Fruit fly (Drosophila melanogaster): ENCODE data around the gene CG42238.

The CG42238 gene

DNA sequence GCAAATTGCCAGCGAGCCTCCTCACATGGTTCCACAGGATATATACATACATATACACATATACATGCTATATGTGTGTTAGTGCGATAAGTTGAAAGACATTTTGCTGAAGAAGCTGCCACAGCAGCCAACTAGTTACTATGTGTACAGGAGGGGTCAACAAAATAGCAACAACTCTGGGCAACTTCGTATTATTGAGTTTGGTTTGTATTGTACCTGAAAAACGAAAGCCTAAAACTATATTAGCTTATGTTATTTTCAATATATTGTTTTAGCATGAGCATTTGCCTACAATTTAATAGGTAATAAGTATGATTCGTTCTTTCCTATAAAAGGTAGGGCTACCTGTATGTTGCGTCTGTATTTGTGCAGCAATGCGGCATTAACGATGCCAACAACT is 47.2 kb downstream of the CG42238 start:
- no peak for TF ChIP-seq ato (GFP tag; IDR thresholded peaks at IDR 0.05; ENCODE audit: partially characterized antibody)
- TF ChIP-seq bsh (GFP tag; optimal IDR thresholded peaks at IDR 0.05) = peak in 1 of 2 experiments; percentile 36
- peak; percentile 31 for TF ChIP-seq sens (GFP tag)
- TF ChIP-seq CG11696 (GFP tag; IDR thresholded peaks at IDR 0.05) = 0 out of 2 replicates have a peak, but pooled peaks have one; percentile 7
- no peak for TF ChIP-seq ATbp (GFP tag; optimal IDR thresholded peaks at IDR 0.05)

DNA sequence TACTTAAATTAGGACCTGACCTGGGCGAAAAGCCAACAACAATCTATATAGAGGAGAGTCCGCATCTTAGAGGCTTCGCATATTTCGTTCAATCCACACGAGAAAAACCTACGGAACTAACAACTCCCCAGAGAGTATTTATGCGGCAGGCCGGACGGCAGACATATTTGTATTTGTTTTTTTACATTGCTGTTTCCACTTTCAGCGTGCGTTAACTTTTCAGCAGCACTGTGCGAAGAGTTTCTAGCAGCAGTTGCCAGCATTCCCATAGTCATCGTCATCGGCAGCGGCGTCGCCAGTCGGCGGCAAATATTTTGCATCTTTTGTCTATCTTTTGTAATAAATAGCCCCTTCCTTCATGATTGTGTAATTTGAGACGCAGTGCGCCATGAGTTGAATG is 53.2 kb downstream of the CG42238 start:
- no peak for TF ChIP-seq zfh2 (GFP tag; optimal IDR thresholded peaks at IDR 0.05)
- peak; percentile 97 for TF ChIP-seq CG8388 (GFP tag; optimal IDR thresholded peaks at IDR 0.05)
- no peak for TF ChIP-seq Max (GFP tag; optimal IDR thresholded peaks at IDR 0.05)
- TF ChIP-seq CG4730 (GFP tag; IDR thresholded peaks at IDR 0.05) = no peak
- TF ChIP-seq CG1832 (GFP tag; optimal IDR thresholded peaks at IDR 0.05) = no peak

DNA sequence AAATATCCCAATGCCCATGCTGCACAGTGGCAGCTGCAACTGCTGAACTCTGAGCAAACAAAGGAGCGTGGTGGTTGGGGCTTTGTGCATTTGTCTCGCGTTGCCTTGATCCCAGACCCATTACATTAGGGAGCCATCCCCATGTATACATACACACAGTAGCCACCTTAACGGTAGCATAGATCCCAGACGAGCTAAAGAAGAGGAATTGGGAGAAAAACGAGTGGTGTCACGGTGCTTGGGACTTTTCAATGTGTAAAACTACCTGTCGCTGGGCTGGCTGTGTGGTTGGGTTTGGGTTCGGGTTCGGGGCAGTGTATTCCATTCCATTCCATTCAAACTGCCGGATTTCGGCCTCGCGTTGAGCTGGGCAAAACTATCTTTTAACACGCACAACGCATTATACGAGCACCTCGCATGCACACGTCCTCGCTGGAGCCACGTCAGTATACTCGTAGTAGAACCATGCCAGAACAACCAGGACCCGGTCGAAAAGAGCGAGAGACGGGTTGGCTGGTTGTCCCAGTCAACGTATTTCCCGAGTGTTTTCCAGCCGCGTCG is 56.0 kb downstream of the CG42238 start:
- peak; percentile 48 for TF ChIP-seq D (optimal IDR thresholded peaks at IDR 0.05)
- TF ChIP-seq D (GFP tag; optimal IDR thresholded peaks at IDR 0.05) = no peak
- TF ChIP-seq CG2199 (GFP tag; IDR thresholded peaks at IDR 0.05) = peak; percentile 85; the same call in 2 of the 3 replicates
- peak; percentile 64 for TF ChIP-seq kni (GFP tag; optimal IDR thresholded peaks at IDR 0.05)
- TF ChIP-seq Mes4 (GFP tag; optimal IDR thresholded peaks at IDR 0.05) = no peak
- TF ChIP-seq HLHmδ (GFP tag; optimal IDR thresholded peaks at IDR 0.05) = no peak
- peak; percentile 67 for TF ChIP-seq kah (GFP tag; optimal IDR thresholded peaks at IDR 0.05)
- TF ChIP-seq zf30C (GFP tag; optimal IDR thresholded peaks at IDR 0.05) = peak; percentile 37
- peak; percentile 12 for TF ChIP-seq Med (GFP tag)
- TF ChIP-seq Ada2b (GFP tag; IDR thresholded peaks at IDR 0.05) = no peak
- peak; percentile 36 for TF ChIP-seq ac (GFP tag; optimal IDR thresholded peaks at IDR 0.05)
- peak; percentile 23 for TF ChIP-seq twi (tag; optimal IDR thresholded peaks at IDR 0.05)
- 0 out of 3 replicates have a peak, but pooled peaks have one; percentile 23 for TF ChIP-seq knrl (GFP tag; IDR thresholded peaks at IDR 0.05; ENCODE audit: partially characterized antibody)

DNA sequence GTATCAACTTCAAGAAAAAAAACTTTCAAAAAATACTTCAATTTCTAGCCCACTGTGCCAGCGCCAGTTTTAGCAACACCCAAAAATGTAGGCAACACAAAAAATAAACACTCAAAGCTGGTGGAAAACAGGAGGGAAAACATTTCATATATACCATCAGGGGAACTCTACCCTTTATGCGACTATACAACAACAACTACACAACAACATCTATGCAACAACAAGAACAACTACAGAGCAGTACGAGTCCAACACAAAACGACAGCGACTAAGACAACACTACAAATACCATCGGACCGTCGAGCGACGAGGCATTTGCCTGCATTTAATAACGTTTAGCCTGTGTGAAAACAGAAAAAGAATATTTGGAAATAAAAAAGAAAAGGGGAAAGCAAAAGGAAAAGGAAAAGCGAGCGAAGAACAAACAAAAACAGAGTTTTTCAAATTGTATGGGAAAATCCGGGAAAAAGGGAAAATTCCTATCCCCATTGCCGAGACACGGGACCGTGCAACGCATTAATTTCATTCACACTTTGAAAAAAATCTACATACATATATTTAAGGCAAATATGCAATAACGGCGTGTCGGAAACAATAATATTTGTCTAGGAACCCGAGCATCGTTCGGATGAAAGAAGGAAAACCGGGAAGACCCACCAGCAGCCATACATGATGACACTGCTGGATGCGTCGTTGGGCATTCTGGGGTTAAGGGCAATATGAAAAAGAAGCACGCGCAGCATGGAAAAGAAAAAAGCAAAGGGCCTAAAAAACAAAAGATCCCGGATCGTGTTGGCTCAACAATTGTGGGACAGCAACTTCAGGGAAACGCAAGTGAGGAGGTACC is 57.1 kb downstream of the CG42238 start:
- TF ChIP-seq CG10431 (GFP tag; optimal IDR thresholded peaks at IDR 0.05) (peak; percentile 67), crp (GFP tag; optimal IDR thresholded peaks at IDR 0.05) (no peak), CG10274 (GFP tag; optimal IDR thresholded peaks at IDR 0.05) (no peak), CG7745 (tag; optimal IDR thresholded peaks at IDR 0.05) (no peak), CG8924 (tag; optimal IDR thresholded peaks at IDR 0.05) (no peak), cg (GFP tag; optimal IDR thresholded peaks at IDR 0.05) (peak; percentile 40), oc (tag; optimal IDR thresholded peaks at IDR 0.05) (no peak), CG15696 (tag; optimal IDR thresholded peaks at IDR 0.05) (peak; percentile 11), ara (GFP tag; IDR thresholded peaks at IDR 0.05) (no peak), CG5245 (GFP tag; optimal IDR thresholded peaks at IDR 0.05) (no peak), Hr3 (GFP tag; optimal IDR thresholded peaks at IDR 0.05) (no peak), toy (GFP tag; IDR thresholded peaks at IDR 0.05) (no peak), CG10267 (tag; optimal IDR thresholded peaks at IDR 0.05) (no peak), pros (GFP tag; optimal IDR thresholded peaks at IDR 0.05) (peak; percentile 1), CG12769 (tag; optimal IDR thresholded peaks at IDR 0.05) (no peak), YL-1 (GFP tag; optimal IDR thresholded peaks at IDR 0.05) (no peak), CG4328 (GFP tag; optimal IDR thresholded peaks at IDR 0.05) (no peak), CG4360 (GFP tag; IDR thresholded peaks at IDR 0.05) (peak; percentile 99), CG13287 (GFP tag; IDR thresholded peaks at IDR 0.05; ENCODE audit: partially characterized antibody) (no peak), sd (tag; optimal IDR thresholded peaks at IDR 0.05) (peak; percentile 25), CG3281 (GFP tag; optimal IDR thresholded peaks at IDR 0.05) (no peak)
